Worm (Caenorhabditis elegans): Measurements from ENCODE around the gene dpy-2.

ce11 chrII:6742614-6743013 is 28.5 kb downstream of the dpy-2 start, which contains the start of gene F41G3.6:
- TF ChIP-seq ama-1 (optimal IDR thresholded peaks at IDR 0.05) (no peak), aly-1 (tag; optimal IDR thresholded peaks at IDR 0.05) (no peak), flt-1 (GFP tag; IDR thresholded peaks at IDR 0.05) (no peak), pes-1 (GFP tag; IDR thresholded peaks at IDR 0.05) (no peak), sea-1 (GFP tag; conservative IDR thresholded peaks at IDR 0.05) (no peak), ets-7 (tag; optimal IDR thresholded peaks at IDR 0.05) (no peak), hmg-4 (GFP tag; optimal IDR thresholded peaks at IDR 0.05) (no peak), ceh-36 (tag; optimal IDR thresholded peaks at IDR 0.05) (no peak), ceh-13 (GFP tag; optimal IDR thresholded peaks at IDR 0.05) (no peak), B0310.2 (tag; optimal IDR thresholded peaks at IDR 0.05) (no peak), tra-4 (tag; optimal IDR thresholded peaks at IDR 0.05) (no peak)
